Worm (Caenorhabditis elegans) whole organism, early embryonic: ENCODE results near the gene lgc-27.

Experiments used
- B0310.2 ChIP-seq: sonication (generic microtip); optimal IDR thresholded peaks from 2 replicates; lab custom pipeline; 2016; ENCODE audit warnings: mild to moderate bottlenecking, missing genetic modification characterization, missing compliant biosample characterization
- F13C5.2 ChIP-seq: sonication (generic microtip); optimal IDR thresholded peaks from 2 replicates; lab custom pipeline; 2017; ENCODE audit warnings: mild to moderate bottlenecking, missing genetic modification characterization, inconsistent platforms, missing compliant biosample characterization
- aly-1 ChIP-seq: sonication (generic microtip); optimal IDR thresholded peaks from 2 replicates; lab custom pipeline; 2016; ENCODE audit warnings: missing genetic modification characterization, missing compliant biosample characterization
- ama-1 ChIP-seq: fragments of 150-350 bp; optimal IDR thresholded peaks from 2 replicates; lab custom pipeline; 2014
- ceh-13 ChIP-seq: fragments of 200-800 bp; sonication (Bioruptor generic); optimal IDR thresholded peaks from 2 replicates; lab custom pipeline; 2018; ENCODE audit warnings: mild to moderate bottlenecking, missing genetic modification characterization, missing compliant biosample characterization
- ceh-36 ChIP-seq: sonication (generic microtip); optimal IDR thresholded peaks from 2 replicates; lab custom pipeline; 2016; ENCODE audit warnings: missing genetic modification characterization, inconsistent platforms, missing compliant biosample characterization
- ets-7 ChIP-seq: sonication (generic microtip); optimal IDR thresholded peaks from 2 replicates; lab custom pipeline; 2016; ENCODE audit warnings: missing genotype, missing genetic modification characterization, missing compliant biosample characterization
- flt-1 ChIP-seq: fragments of 200-800 bp; sonication (Bioruptor generic); IDR thresholded peaks from 2 replicates; pipeline ENCODE4 v1.3.6; 2022; ENCODE audit warnings: missing genetic modification characterization, missing compliant biosample characterization
- hmbx-1 ChIP-seq: sonication (generic microtip); optimal IDR thresholded peaks from 2 replicates; lab custom pipeline; 2016; ENCODE audit warnings: mild to moderate bottlenecking, missing genetic modification characterization, missing compliant biosample characterization
- hmg-4 ChIP-seq: fragments of 200-800 bp; sonication (Bioruptor generic); optimal IDR thresholded peaks from 2 replicates; lab custom pipeline; 2018; ENCODE audit warnings: mild to moderate bottlenecking, missing genetic modification characterization, missing compliant biosample characterization
- hnd-1 ChIP-seq: sonication (generic microtip); optimal IDR thresholded peaks from 2 replicates; lab custom pipeline; 2016; ENCODE audit warnings: missing genetic modification characterization, missing compliant biosample characterization
- pes-1 ChIP-seq: fragments of 200-800 bp; sonication (Bioruptor generic); IDR thresholded peaks from 2 replicates; pipeline ENCODE4 v1.3.6; 2022; ENCODE audit warnings: missing genetic modification reagents, missing genetic modification characterization, missing compliant biosample characterization
- scrt-1 ChIP-seq: fragments of 200-800 bp; sonication (Bioruptor generic); IDR thresholded peaks from 2 replicates; pipeline ENCODE4 v1.3.6; 2022; ENCODE audit warnings: missing genetic modification characterization, missing compliant biosample characterization
- sea-1 ChIP-seq: fragments of 200-800 bp; sonication (Bioruptor generic); conservative IDR thresholded peaks from 2 replicates; pipeline ENCODE4 v1.3.6; 2022; ENCODE audit warnings: missing genetic modification characterization, missing compliant biosample characterization
- tbx-11 ChIP-seq: fragments of 200-800 bp; sonication (Bioruptor generic); IDR thresholded peaks from 2 replicates; pipeline ENCODE4 v1.3.6; 2022; ENCODE audit warnings: missing genetic modification characterization, missing compliant biosample characterization
- tbx-37 ChIP-seq: fragments of 200-800 bp; sonication (Bioruptor generic); conservative IDR thresholded peaks from 2 replicates; pipeline ENCODE4 v1.3.6; 2022; ENCODE audit warnings: missing genetic modification reagents, missing genetic modification characterization, missing compliant biosample characterization
- tra-4 ChIP-seq: sonication (generic microtip); optimal IDR thresholded peaks from 2 replicates; lab custom pipeline; 2017; ENCODE audit warnings: missing genetic modification characterization, missing compliant biosample characterization

lgc-27 gene

ce11 chrII:4631479-4631878, 17.4 kb upstream of the lgc-27 start:
- TF ChIP-seq sea-1 (GFP tag; lab: Robert Waterston, UW) (no peak), flt-1 (GFP tag; lab: Robert Waterston, UW) (no peak), hmg-4 (GFP tag; lab: Kevin White, UChicago) (no peak), ets-7 (tag; lab: Kevin White, UChicago) (no peak), aly-1 (tag; lab: Kevin White, UChicago) (no peak), hmbx-1 (tag; lab: Kevin White, UChicago) (no peak), hnd-1 (tag; lab: Kevin White, UChicago) (no peak), ama-1 (lab: Kevin White, UChicago) (no peak), tra-4 (no peak), B0310.2 (tag; lab: Kevin White, UChicago) (no peak), tbx-37 (GFP tag; lab: Robert Waterston, UW) (no peak), ceh-13 (no peak), tbx-11 (GFP tag; lab: Robert Waterston, UW) (no peak), F13C5.2 (tag; lab: Kevin White, UChicago) (no peak), pes-1 (no peak), ceh-36 (tag; lab: Kevin White, UChicago) (no peak), scrt-1 (no peak)

- TF ChIP-seq tbx-11 (GFP tag; lab: Robert Waterston, UW) = no peak
Observed at ce11 chrII:4638241-4638640, 10.6 kb upstream of the lgc-27 start, which contains the start of gene che-10. che-10 (minus strand) TSS chrII:4638341.

- TF ChIP-seq ets-7 (tag; lab: Kevin White, UChicago) = no peak
- no peak for TF ChIP-seq ama-1 (lab: Kevin White, UChicago)
- no peak for TF ChIP-seq aly-1 (tag; lab: Kevin White, UChicago)
- TF ChIP-seq scrt-1 = no peak
- TF ChIP-seq tbx-11 (GFP tag; lab: Robert Waterston, UW) = no peak
- no peak for TF ChIP-seq tra-4
- no peak for TF ChIP-seq sea-1 (GFP tag; lab: Robert Waterston, UW)
- TF ChIP-seq B0310.2 (tag; lab: Kevin White, UChicago) = no peak
- TF ChIP-seq ceh-36 (tag; lab: Kevin White, UChicago) = no peak
Observed at ce11 chrII:4638891-4639290, 10.0 kb upstream of the lgc-27 start.

ce11 chrII:4640748-4641147, 8.1 kb upstream of the lgc-27 start:
- no peak for TF ChIP-seq tbx-37 (GFP tag; lab: Robert Waterston, UW)
- TF ChIP-seq flt-1 (GFP tag; lab: Robert Waterston, UW) = no peak
- no peak for TF ChIP-seq ama-1 (lab: Kevin White, UChicago)
- no peak for TF ChIP-seq aly-1 (tag; lab: Kevin White, UChicago)
- no peak for TF ChIP-seq F13C5.2 (tag; lab: Kevin White, UChicago)
- TF ChIP-seq tra-4 = no peak
- no peak for TF ChIP-seq hnd-1 (tag; lab: Kevin White, UChicago)
- TF ChIP-seq hmbx-1 (tag; lab: Kevin White, UChicago) = no peak
- TF ChIP-seq ceh-13 = no peak
- no peak for TF ChIP-seq tbx-11 (GFP tag; lab: Robert Waterston, UW)
- TF ChIP-seq scrt-1 = no peak
- no peak for TF ChIP-seq pes-1
- no peak for TF ChIP-seq hmg-4 (GFP tag; lab: Kevin White, UChicago)

ce11 chrII:4650072-4650471, 1.2 kb downstream of the lgc-27 start:
- TF ChIP-seq aly-1 (tag; lab: Kevin White, UChicago) (no peak), tbx-37 (GFP tag; lab: Robert Waterston, UW) (no peak), tbx-11 (GFP tag; lab: Robert Waterston, UW) (no peak)

ce11 chrII:4655834-4656233, 6.9 kb downstream of the lgc-27 start, which contains the start of gene fut-6:
fut-6 (minus strand) TSS chrII:4655934.
- TF ChIP-seq hmg-4 (GFP tag; lab: Kevin White, UChicago) = no peak
- no peak for TF ChIP-seq tra-4
- no peak for TF ChIP-seq flt-1 (GFP tag; lab: Robert Waterston, UW)
- no peak for TF ChIP-seq tbx-11 (GFP tag; lab: Robert Waterston, UW)
- no peak for TF ChIP-seq pes-1
- TF ChIP-seq ets-7 (tag; lab: Kevin White, UChicago) = no peak
- no peak for TF ChIP-seq hnd-1 (tag; lab: Kevin White, UChicago)
- no peak for TF ChIP-seq ceh-13
- no peak for TF ChIP-seq B0310.2 (tag; lab: Kevin White, UChicago)
- no peak for TF ChIP-seq tbx-37 (GFP tag; lab: Robert Waterston, UW)
- TF ChIP-seq sea-1 (GFP tag; lab: Robert Waterston, UW) = no peak
- TF ChIP-seq scrt-1 = no peak
- no peak for TF ChIP-seq F13C5.2 (tag; lab: Kevin White, UChicago)
- TF ChIP-seq hmbx-1 (tag; lab: Kevin White, UChicago) = no peak
- TF ChIP-seq ceh-36 (tag; lab: Kevin White, UChicago) = no peak
- no peak for TF ChIP-seq ama-1 (lab: Kevin White, UChicago)
- TF ChIP-seq aly-1 (tag; lab: Kevin White, UChicago) = no peak

ce11 chrII:4657370-4657769, 8.5 kb downstream of the lgc-27 start:
- no peak for TF ChIP-seq aly-1 (tag; lab: Kevin White, UChicago)
- TF ChIP-seq ets-7 (tag; lab: Kevin White, UChicago) = no peak
- no peak for TF ChIP-seq B0310.2 (tag; lab: Kevin White, UChicago)
- TF ChIP-seq ceh-13 = no peak

- TF ChIP-seq pes-1 (no peak), flt-1 (GFP tag; lab: Robert Waterston, UW) (no peak), F13C5.2 (tag; lab: Kevin White, UChicago) (no peak)
Observed at ce11 chrII:4658245-4658644, 9.4 kb downstream of the lgc-27 start.
